Worm (Caenorhabditis elegans): ENCODE results near the gene sgn-1.

The sgn-1 gene

DNA sequence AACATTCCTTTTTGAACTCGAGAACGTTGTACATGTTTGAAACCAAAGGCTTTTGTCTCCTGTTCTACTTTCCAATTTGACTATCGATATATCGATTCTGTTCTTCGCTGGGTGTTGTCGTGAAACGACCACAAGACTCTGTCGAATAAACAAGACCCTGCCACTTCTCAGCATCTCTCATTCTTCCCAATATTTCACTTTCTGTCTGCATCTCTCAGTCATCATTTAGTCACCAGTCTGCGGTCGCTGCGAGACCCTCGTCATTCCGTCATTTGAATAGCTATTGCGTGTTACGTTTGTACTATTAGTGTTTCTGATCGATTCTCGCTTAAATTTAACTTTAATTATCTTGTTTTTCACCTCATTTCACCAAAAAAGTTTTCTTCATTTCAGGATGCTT is 3.9 kb upstream of the sgn-1 start (continued):
- TF ChIP-seq nhr-28 (tag; optimal IDR thresholded peaks at IDR 0.05) (peak; percentile 89), hif-1 (tag; optimal IDR thresholded peaks at IDR 0.05) (peak in 1 of 2 experiments; percentile 83), lsy-2 (tag; optimal IDR thresholded peaks at IDR 0.05) (peak; percentile 74 to 94), jun-1 (tag; optimal IDR thresholded peaks at IDR 0.05) (peak; percentile 90), mes-2 (tag; optimal IDR thresholded peaks at IDR 0.05; ENCODE audit: poor library complexity, severe bottlenecking) (peak; percentile 88), F26F4.8 (GFP tag; conservative IDR thresholded peaks at IDR 0.05) (no peak), ama-1 (optimal IDR thresholded peaks at IDR 0.05) (peak; percentile 90), set-16 (GFP tag; IDR thresholded peaks at IDR 0.05) (peak; percentile 25; the same call in 1 of the 2 replicates), F10B5.3 (tag; optimal IDR thresholded peaks at IDR 0.05) (no peak), ceh-28 (tag; optimal IDR thresholded peaks at IDR 0.05) (peak; percentile 86), mxl-2 (GFP tag; conservative IDR thresholded peaks at IDR 0.05) (no peak), madf-5 (GFP tag; IDR thresholded peaks at IDR 0.05) (no peak)

DNA sequence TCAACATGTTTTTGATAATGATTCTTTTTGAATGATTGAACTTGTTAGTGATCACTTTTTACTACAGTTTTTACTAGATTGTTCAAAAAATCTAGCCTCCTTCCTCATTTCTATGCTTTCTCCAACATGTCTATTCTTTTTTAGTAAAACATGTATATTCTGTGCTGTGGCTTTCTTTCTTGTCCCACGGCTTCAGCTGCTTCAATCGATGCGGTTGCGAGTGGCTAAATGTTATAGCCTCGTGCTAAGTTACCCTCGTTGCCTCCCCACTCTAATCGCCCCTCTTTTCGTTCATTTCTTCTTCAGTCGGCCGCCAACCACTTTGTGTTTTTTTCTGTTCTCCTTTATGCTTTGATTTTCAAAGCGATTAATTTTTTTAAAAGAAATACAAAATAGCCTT is 2.4 kb upstream of the sgn-1 start:
- TF ChIP-seq gei-8 (GFP tag; optimal IDR thresholded peaks at IDR 0.05) = no peak
- TF ChIP-seq ceh-44 (GFP tag; IDR thresholded peaks at IDR 0.05) = no peak
- no peak for TF ChIP-seq nhr-77 (tag; optimal IDR thresholded peaks at IDR 0.05)
- peak; percentile 50 for TF ChIP-seq rbr-2 (tag; optimal IDR thresholded peaks at IDR 0.05)
- TF ChIP-seq lir-3 (tag; optimal IDR thresholded peaks at IDR 0.05) = no peak
- peak in 1 of 2 experiments; percentile 9 for TF ChIP-seq hif-1 (tag; optimal IDR thresholded peaks at IDR 0.05)
- no peak for TF ChIP-seq duxl-1 (tag; optimal IDR thresholded peaks at IDR 0.05; ENCODE audit: poor library complexity)
- TF ChIP-seq saeg-2 (GFP tag; IDR thresholded peaks at IDR 0.05) = no peak
- TF ChIP-seq ceh-20 (GFP tag; IDR thresholded peaks at IDR 0.05) = no peak; the same call in 1 of the 2 replicates
- no peak for TF ChIP-seq aha-1 (tag)
- TF ChIP-seq ctbp-1 (GFP tag; IDR thresholded peaks at IDR 0.05) = 0 out of 2 replicates have a peak, but pooled peaks have one; percentile 14
- no peak for TF ChIP-seq snpc-4 (tag; optimal IDR thresholded peaks at IDR 0.05)
- no peak for TF ChIP-seq ztf-11 (tag; optimal IDR thresholded peaks at IDR 0.05)
- no peak for TF ChIP-seq F10B5.3 (tag; optimal IDR thresholded peaks at IDR 0.05)
- TF ChIP-seq unc-39 (tag; optimal IDR thresholded peaks at IDR 0.05) = no peak
- peak; percentile 60 for TF ChIP-seq egl-43 (GFP tag; IDR thresholded peaks at IDR 0.05)
- no peak for TF ChIP-seq daf-19 (GFP tag; conservative IDR thresholded peaks at IDR 0.05)
- no peak for TF ChIP-seq ZK546.5 (tag; optimal IDR thresholded peaks at IDR 0.05)
- no peak for TF ChIP-seq nhr-10 (tag; optimal IDR thresholded peaks at IDR 0.05)
- TF ChIP-seq dmd-9 (GFP tag; IDR thresholded peaks at IDR 0.05) = no peak
- 0 out of 2 replicates have a peak, but pooled peaks have one; percentile 9 for TF ChIP-seq vab-7 (GFP tag; IDR thresholded peaks at IDR 0.05)
- TF ChIP-seq set-16 (GFP tag; IDR thresholded peaks at IDR 0.05) = no peak
- TF ChIP-seq mes-2 (tag; optimal IDR thresholded peaks at IDR 0.05; ENCODE audit: poor library complexity, severe bottlenecking) = peak; percentile 47
- TF ChIP-seq zfp-3 (GFP tag; conservative IDR thresholded peaks at IDR 0.05) = 0 out of 2 replicates have a peak, but pooled peaks have one; percentile 73
- no peak for TF ChIP-seq Y75B8A.6 (GFP tag; IDR thresholded peaks at IDR 0.05)
- peak; percentile 62 to 76 for TF ChIP-seq mdl-1 (tag; optimal IDR thresholded peaks at IDR 0.05)
- TF ChIP-seq nhr-42 (GFP tag; IDR thresholded peaks at IDR 0.05) = no peak
- no peak for TF ChIP-seq madf-9 (GFP tag; conservative IDR thresholded peaks at IDR 0.05)
- TF ChIP-seq ceh-62 (tag; optimal IDR thresholded peaks at IDR 0.05) = no peak
- TF ChIP-seq mxl-3 (GFP tag; optimal IDR thresholded peaks at IDR 0.05) = peak; percentile 37
- TF ChIP-seq unc-62 (GFP tag; optimal IDR thresholded peaks at IDR 0.05 in 1 of 2) = peak in 1 of 2 experiments; percentile 72
- no peak for TF ChIP-seq unc-62 (tag; optimal IDR thresholded peaks at IDR 0.05)
- TF ChIP-seq ceh-28 (tag; optimal IDR thresholded peaks at IDR 0.05) = peak; percentile 38
- no peak for TF ChIP-seq dmd-8 (GFP tag; IDR thresholded peaks at IDR 0.05)
- peak; percentile 82 for TF ChIP-seq hlh-30 (tag; optimal IDR thresholded peaks at IDR 0.05; ENCODE audit: insufficient read depth)
- no peak for TF ChIP-seq ceh-32 (tag; optimal IDR thresholded peaks at IDR 0.05; ENCODE audit: poor library complexity)
- no peak for TF ChIP-seq hlh-11 (tag; optimal IDR thresholded peaks at IDR 0.05)
- peak; percentile 61 for TF ChIP-seq T26A8.4 (GFP tag; IDR thresholded peaks at IDR 0.05)
- TF ChIP-seq hmg-1.1 (GFP tag; IDR thresholded peaks at IDR 0.05) = 0 out of 2 replicates have a peak, but pooled peaks have one; percentile 39
- TF ChIP-seq lin-15B (tag; optimal IDR thresholded peaks at IDR 0.05) = no peak
- peak; percentile 17 for TF ChIP-seq fkh-10 (GFP tag; optimal IDR thresholded peaks at IDR 0.05)
- peak in 1 of 2 experiments; percentile 34 for TF ChIP-seq lsy-2 (tag; optimal IDR thresholded peaks at IDR 0.05)
- TF ChIP-seq zip-11 (GFP tag; IDR thresholded peaks at IDR 0.05) = no peak
